Fruit fly (Drosophila melanogaster) S2 (cell line): ENCODE data around the gene rdx.
A peak's percentile ranks its signal among the peaks of the same experiment; 100 is the strongest.

Experiments used
- CG8478 ChIP-seq: fragments of >200 bp; optimal IDR thresholded peaks from 2 replicates; lab custom pipeline; 2018
- CTCF ChIP-seq, 2 experiments: fragments of >200 bp; optimal IDR thresholded peaks; 2 replicates each; lab custom pipeline; 2018

Gene rdx

dm6 chr3R:14020345-14021001 lies 11.4 kb downstream of the rdx start:
- TF ChIP-seq CG8478 (lab: Kevin White, UChicago) (no peak), CTCF (optimal IDR thresholded peaks at IDR 0.05; lab: Kevin White, UChicago) (no peak)

DNA sequence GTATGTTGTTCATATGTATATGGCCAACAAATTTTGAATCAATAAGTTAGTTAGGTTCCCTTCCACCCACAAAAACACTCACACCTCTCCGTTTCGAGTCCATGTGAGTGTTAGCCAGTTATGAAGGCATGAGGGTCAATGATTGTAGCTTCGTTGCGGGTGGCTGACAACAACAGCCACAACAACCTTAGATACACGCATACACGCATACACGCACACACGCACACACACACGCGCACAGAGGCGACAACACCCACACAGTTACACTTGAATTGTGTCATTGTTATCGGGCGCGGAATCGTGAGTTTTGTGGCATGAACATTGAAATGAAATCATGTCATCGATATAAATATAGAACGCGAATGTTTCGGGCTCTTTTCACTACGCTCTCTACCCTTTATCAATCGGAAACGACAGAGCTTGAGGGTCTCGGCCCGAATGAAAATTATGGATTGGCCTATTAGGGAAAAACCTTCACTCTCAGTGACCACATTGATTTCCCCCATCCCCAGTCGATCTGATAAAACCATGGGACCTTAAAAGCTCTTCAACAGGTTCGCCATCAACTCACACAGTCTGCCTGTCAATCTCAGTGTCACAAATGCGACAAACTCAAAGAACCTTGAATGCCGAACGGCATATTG lies 12.3 kb downstream of the rdx start:
- TF ChIP-seq CTCF (optimal IDR thresholded peaks at IDR 0.05; lab: Kevin White, UChicago) = no peak
- TF ChIP-seq CG8478 (lab: Kevin White, UChicago) = no peak

DNA sequence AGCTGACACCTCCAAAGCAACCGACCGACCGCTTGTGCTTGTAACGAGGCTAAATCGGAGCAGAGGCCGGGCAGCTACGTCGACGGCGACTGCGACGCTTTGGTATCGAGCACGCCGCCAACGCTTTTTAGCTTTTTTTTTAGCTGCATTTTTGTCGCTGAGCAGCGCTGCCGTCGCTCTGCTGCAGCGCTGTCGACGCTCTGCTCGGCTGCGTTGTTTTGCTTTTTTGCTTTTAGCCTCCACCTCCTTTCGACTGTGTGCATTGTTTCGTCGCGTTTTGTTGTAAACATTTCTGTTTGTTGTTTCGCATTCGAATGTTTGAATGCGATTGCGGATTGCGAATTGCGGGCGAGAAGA lies 13.4 kb downstream of the rdx start:
- TF ChIP-seq CTCF (optimal IDR thresholded peaks at IDR 0.05; lab: Kevin White, UChicago) = no peak
- no peak for TF ChIP-seq CG8478 (lab: Kevin White, UChicago)

DNA sequence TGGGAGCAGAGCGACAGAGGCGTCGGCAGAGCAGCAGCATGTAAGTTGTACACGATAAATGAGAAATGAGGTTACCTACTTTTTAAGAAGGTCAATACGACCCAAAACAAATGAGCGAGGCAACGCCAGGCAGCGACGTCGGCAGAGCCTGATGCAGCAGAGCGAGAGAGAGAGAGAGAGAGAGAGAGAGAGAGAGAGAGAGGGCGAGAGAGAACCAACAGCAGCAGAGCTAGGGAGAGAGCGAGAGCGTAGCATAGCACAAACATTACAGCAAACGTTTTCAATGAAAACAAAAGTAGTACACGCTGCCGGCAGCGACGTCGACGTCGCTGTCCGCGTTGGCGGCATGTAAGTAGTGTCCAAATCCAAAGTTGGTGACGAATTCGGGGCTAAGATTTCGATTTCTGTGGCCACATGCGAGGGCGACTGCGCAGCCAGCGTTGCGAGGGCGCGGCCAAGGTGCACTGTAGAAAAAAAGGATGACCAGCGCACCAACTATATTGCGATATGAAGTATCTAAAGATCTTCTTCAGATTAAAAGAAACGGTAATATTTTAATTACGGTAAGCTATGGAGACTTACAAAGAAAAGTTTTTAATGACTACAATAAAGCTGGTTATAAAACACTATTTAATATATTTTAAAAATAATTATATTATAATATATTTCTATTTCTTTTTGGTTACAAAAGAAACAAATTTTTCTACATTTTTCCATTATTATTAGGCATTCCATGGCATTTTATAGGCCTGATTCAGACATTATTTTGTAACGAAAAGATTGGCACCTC lies 14.0 kb downstream of the rdx start:
- no peak for TF ChIP-seq CG8478 (lab: Kevin White, UChicago)
- TF ChIP-seq CTCF (optimal IDR thresholded peaks at IDR 0.05; lab: Kevin White, UChicago) = peak; percentile 26 to 48

DNA sequence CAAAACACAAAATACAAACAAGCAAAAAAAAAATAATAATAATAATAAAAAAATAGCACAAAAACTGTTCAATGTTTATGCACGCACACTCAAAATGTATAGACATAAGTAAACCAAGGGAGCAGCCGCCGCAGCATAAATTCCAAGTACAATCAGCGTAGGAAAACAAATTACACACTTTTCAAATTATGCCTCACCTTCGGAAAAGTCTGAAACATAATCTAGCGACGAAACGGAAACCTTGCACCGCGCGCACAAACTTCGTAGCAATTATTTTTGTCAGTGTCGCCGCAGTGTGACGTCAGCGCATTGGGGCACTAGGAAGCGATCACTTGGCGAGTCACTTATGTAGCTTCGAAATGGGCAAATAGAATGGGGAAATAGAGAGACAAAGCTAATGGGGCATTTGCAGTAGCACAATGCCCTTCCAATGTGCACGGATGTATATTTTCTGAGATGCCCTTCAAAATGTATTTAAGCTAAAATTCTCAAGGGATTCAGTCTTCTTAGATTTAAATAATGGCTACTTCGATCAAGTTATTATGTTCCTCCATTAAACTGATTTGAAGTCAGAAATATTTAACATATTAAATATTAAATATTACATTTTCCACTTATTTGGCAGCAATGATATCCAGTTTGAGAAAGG lies 15.0 kb downstream of the rdx start:
- TF ChIP-seq CG8478 (lab: Kevin White, UChicago) (no peak), CTCF (optimal IDR thresholded peaks at IDR 0.05; lab: Kevin White, UChicago) (no peak)

dm6 chr3R:14014580-14014979 lies 17.3 kb downstream of the rdx start:
- TF ChIP-seq CG8478 (lab: Kevin White, UChicago) (no peak), CTCF (optimal IDR thresholded peaks at IDR 0.05; lab: Kevin White, UChicago) (no peak)

DNA sequence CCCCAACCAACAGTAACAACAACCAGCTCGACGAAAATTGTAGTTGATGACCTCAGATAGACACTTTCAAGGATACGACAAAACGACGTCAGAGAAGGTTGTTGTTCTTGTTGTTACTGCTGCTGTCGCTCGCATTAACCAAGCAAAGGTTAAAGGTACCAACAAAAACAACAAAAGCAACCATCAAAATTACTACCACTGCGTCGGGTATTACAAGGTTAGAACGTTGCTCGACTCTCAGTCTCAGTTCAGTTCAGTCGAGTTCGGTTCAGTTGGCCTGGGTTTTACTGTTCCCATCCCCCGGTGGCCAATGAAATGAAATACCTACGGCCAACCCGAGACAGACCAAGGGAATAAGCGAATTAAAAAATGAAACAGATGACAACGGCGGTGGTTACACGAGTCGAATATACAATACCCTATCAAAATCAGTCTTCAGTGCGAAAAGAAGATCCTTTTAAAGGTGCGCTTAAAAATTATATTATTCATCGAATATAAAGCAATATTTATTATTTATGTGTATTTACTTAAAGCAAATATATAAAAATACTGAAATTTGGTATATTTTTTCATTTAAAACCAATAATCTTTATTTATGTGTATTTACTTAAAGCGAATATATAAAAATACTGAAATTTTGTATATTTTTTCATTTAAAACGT lies 17.9 kb downstream of the rdx start:
- TF ChIP-seq CTCF (optimal IDR thresholded peaks at IDR 0.05; lab: Kevin White, UChicago) (no peak), CG8478 (lab: Kevin White, UChicago) (no peak)

DNA sequence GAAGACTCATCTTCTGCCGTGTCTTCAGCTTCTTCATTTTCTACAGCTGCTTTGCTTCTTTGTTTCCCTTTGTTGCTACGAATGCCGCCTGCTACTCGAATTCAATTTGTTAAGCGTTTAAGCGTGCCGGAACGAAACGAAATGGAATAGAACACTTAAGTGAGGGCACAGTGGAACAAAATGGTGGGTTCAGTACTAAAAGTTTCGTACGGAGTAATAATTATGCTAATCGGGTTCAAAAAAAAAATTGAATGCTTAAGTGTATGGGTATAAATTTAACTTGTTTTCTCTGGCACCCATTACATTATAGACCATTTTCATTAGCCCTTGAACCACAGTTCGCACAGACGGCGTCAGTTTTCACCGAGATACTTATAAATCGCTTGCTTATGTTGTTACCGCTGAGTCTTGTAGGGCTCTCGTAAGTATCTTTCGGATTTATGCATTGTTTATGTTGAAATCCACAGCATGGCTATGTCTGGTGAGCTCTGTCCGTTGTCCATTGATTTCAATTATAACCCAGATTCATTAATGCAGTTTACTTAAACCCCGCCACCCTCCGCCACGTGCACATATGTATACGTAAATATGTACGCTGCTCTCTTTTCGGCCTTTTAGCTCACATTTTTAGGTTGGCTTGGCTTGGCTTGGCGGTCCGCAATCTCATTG lies 19.2 kb downstream of the rdx start:
- TF ChIP-seq CG8478 (lab: Kevin White, UChicago) = no peak
- TF ChIP-seq CTCF (optimal IDR thresholded peaks at IDR 0.05; lab: Kevin White, UChicago) = no peak

dm6 chr3R:14011629-14012028 lies 20.2 kb downstream of the rdx start:
- no peak for TF ChIP-seq CG8478 (lab: Kevin White, UChicago)
- no peak for TF ChIP-seq CTCF (optimal IDR thresholded peaks at IDR 0.05; lab: Kevin White, UChicago)

dm6 chr3R:14011175-14011574 lies 20.7 kb downstream of the rdx start:
- TF ChIP-seq CTCF (optimal IDR thresholded peaks at IDR 0.05; lab: Kevin White, UChicago) (no peak), CG8478 (lab: Kevin White, UChicago) (no peak)

- no peak for TF ChIP-seq CTCF (optimal IDR thresholded peaks at IDR 0.05; lab: Kevin White, UChicago)
- no peak for TF ChIP-seq CG8478 (lab: Kevin White, UChicago)
Measured at dm6 chr3R:14009643-14010042, 22.2 kb downstream of the rdx start.

DNA sequence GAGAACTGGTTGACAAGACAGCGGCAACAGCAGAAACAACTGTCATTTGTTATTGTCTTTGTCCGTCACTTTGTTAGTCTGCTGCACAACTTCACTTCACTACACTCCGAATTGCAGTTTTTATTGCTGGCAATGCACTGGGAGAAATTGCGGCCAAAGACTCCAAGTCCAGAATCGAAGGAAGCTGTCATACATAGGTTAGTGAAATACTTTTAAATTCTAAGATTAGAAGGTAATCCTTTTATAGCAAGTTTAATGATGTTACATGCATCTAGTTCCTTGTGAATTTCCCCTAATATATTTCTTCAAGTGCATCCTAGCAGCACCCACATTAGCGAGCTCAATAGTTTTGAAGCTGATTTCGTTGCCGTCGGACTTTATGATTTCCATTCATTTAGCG lies 23.0 kb downstream of the rdx start:
- TF ChIP-seq CTCF (optimal IDR thresholded peaks at IDR 0.05; lab: Kevin White, UChicago) (no peak), CG8478 (lab: Kevin White, UChicago) (no peak)

dm6 chr3R:14007550-14007949 lies 24.3 kb downstream of the rdx start:
- TF ChIP-seq CTCF (optimal IDR thresholded peaks at IDR 0.05; lab: Kevin White, UChicago) (no peak), CG8478 (lab: Kevin White, UChicago) (no peak)

dm6 chr3R:14006893-14007255 lies 25.0 kb downstream of the rdx start:
- no peak for TF ChIP-seq CG8478 (lab: Kevin White, UChicago)
- no peak for TF ChIP-seq CTCF (optimal IDR thresholded peaks at IDR 0.05; lab: Kevin White, UChicago)
